Worm (Caenorhabditis elegans): ENCODE data around the gene kbp-1.

kbp-1 gene

DNA sequence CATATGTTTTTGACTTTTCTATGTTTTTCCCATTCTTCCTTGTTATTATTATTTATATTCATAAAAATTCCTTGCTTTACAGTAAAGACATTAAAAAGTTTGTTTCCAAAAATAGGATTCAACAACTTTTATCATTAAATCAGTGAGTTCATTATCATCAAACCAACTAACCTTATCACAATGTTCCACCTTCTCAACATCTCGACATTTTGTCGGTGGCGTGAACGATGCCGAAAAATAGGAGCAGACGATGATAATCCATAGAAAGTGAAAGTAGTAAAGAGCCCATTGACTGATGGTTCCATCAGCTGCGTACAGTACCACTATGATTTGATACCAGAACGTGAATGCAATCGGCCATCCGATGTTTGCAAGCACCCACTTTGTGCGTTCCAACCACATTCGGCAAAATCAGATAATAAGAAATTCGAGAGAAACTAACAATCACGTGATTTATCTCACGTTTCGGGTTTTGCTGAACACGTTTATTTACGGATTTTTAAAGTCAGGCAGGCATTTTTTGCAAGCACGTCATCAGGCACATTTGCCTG lies 20.7 kb upstream of the kbp-1 start, which contains the start of gene dhhc-5:
Gene dhhc-5 (minus strand): TSS at position 406 of the 551 bp plus-strand sequence.
- TF ChIP-seq cnd-1 (tag; optimal IDR thresholded peaks at IDR 0.05): no peak
- no peak for TF ChIP-seq ceh-39 (tag; optimal IDR thresholded peaks at IDR 0.05)
- no peak for TF ChIP-seq bed-3 (GFP tag; optimal IDR thresholded peaks at IDR 0.05)
- TF ChIP-seq snpc-4 (tag; optimal IDR thresholded peaks at IDR 0.05): no peak
- no peak for TF ChIP-seq mls-2 (tag; optimal IDR thresholded peaks at IDR 0.05)

DNA sequence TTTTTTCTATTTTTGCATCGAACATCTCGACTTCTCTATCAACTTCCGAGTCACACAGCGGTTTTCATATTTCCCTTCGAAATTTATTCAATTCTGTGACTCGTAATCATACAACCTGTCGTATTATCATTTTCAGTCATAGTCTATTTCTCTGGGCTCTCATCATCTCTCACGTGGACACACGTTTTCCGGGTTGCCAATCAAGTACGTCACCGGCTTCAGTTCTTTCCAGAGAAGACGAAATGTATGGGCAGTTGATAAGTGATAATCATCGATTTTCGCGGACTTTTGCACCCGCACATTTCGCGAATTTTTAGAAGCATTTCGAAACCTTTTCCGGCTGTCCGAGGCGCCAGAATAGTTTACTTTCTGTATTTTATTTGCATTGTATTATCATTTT lies 19.2 kb upstream of the kbp-1 start, which contains the start of gene srv-1:
Gene srv-1 (plus strand): TSS at position 131 of the 400 bp plus-strand sequence.
- TF ChIP-seq mep-1 (tag; optimal IDR thresholded peaks at IDR 0.05) (no peak), snpc-4 (tag; optimal IDR thresholded peaks at IDR 0.05) (no peak), unc-120 (tag; optimal IDR thresholded peaks at IDR 0.05; ENCODE audit: poor library complexity, severe bottlenecking) (no peak), elt-3 (tag; optimal IDR thresholded peaks at IDR 0.05) (no peak), flh-1 (GFP tag; optimal IDR thresholded peaks at IDR 0.05) (no peak), zip-8 (tag; optimal IDR thresholded peaks at IDR 0.05) (no peak), nhr-12 (tag; optimal IDR thresholded peaks at IDR 0.05) (no peak), bed-3 (GFP tag; optimal IDR thresholded peaks at IDR 0.05) (no peak), nhr-76 (tag; optimal IDR thresholded peaks at IDR 0.05) (no peak), hlh-1 (tag; optimal IDR thresholded peaks at IDR 0.05) (no peak), cnd-1 (tag; optimal IDR thresholded peaks at IDR 0.05) (no peak), blmp-1 (tag; optimal IDR thresholded peaks at IDR 0.05) (no peak), pha-4 (tag; optimal IDR thresholded peaks at IDR 0.05) (no peak), ceh-43 (GFP tag; optimal IDR thresholded peaks at IDR 0.05) (no peak), drap-1 (GFP tag; optimal IDR thresholded peaks at IDR 0.05) (no peak), ceh-83 (GFP tag; optimal IDR thresholded peaks at IDR 0.05) (no peak), nhr-2 (tag; optimal IDR thresholded peaks at IDR 0.05) (no peak)

DNA sequence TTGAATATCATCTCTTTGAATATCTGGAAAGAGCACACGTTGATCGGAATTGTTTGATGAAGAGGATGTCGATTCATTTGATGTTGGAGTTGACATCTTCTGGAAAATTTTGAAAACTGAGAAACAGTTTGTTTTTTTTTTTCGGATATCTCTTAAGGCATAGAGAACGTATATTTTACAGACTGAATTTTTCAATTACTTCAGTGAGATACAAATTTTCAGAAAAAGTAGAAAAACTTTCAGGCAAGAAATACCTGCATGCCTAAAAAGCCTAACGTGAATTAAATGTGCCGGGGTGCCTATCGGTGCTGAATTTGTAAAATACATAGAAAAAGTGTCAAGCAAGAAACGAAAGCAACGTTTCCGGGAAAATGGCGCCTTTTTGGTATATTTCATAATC lies 12.7 kb upstream of the kbp-1 start, which contains the start of gene zak-1:
Gene zak-1 (minus strand): TSS at position 101 of the 400 bp plus-strand sequence.
- no peak for TF ChIP-seq cnd-1 (tag; optimal IDR thresholded peaks at IDR 0.05)
- TF ChIP-seq nhr-76 (tag; optimal IDR thresholded peaks at IDR 0.05): no peak
- no peak for TF ChIP-seq drap-1 (GFP tag; optimal IDR thresholded peaks at IDR 0.05)
- TF ChIP-seq bed-3 (GFP tag; optimal IDR thresholded peaks at IDR 0.05): no peak
- TF ChIP-seq ceh-83 (GFP tag; optimal IDR thresholded peaks at IDR 0.05): no peak
- TF ChIP-seq sem-2 (GFP tag; optimal IDR thresholded peaks at IDR 0.05): no peak
- no peak for TF ChIP-seq unc-39 (tag; optimal IDR thresholded peaks at IDR 0.05)
- TF ChIP-seq mab-5 (tag; optimal IDR thresholded peaks at IDR 0.05): no peak
- no peak for TF ChIP-seq ham-2 (GFP tag; optimal IDR thresholded peaks at IDR 0.05)
- no peak for TF ChIP-seq unc-120 (tag; optimal IDR thresholded peaks at IDR 0.05; ENCODE audit: poor library complexity, severe bottlenecking)
- TF ChIP-seq blmp-1 (tag; optimal IDR thresholded peaks at IDR 0.05): no peak
- no peak for TF ChIP-seq lin-13 (tag; optimal IDR thresholded peaks at IDR 0.05)
- no peak for TF ChIP-seq mep-1 (tag; optimal IDR thresholded peaks at IDR 0.05)

DNA sequence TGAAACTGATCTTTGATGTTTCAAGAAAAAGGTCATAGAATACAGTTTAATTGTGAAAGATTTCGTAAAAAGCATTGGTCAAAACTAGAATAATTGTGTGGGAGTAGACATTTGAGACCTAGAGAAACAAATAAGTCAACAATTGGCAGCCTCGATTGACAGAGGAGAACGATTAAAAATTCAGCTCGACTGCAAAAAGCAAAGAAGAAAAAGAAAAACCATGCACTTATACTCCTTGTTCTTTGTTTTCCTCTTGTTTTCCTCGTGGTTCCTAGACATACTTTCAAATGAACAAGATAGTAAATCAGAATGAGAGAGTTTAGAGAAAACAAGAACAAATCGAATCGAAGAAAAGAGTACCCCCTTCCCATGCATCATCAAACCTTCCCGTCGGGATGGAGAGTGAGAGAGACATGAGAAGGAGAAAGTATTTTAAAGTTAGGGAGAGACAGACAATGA lies 12.0 kb upstream of the kbp-1 start:
- TF ChIP-seq lin-13 (tag; optimal IDR thresholded peaks at IDR 0.05) (no peak), flh-1 (GFP tag; optimal IDR thresholded peaks at IDR 0.05) (no peak), ceh-83 (GFP tag; optimal IDR thresholded peaks at IDR 0.05) (no peak), nhr-76 (tag; optimal IDR thresholded peaks at IDR 0.05) (no peak), elt-3 (tag; optimal IDR thresholded peaks at IDR 0.05) (no peak), mls-2 (tag; optimal IDR thresholded peaks at IDR 0.05) (no peak), lsy-2 (tag; optimal IDR thresholded peaks at IDR 0.05) (no peak), unc-62 (GFP tag; optimal IDR thresholded peaks at IDR 0.05) (no peak), hlh-1 (tag; optimal IDR thresholded peaks at IDR 0.05) (no peak), blmp-1 (tag; optimal IDR thresholded peaks at IDR 0.05) (no peak), bed-3 (GFP tag; optimal IDR thresholded peaks at IDR 0.05) (no peak), ces-1 (GFP tag; optimal IDR thresholded peaks at IDR 0.05) (no peak), cnd-1 (tag; optimal IDR thresholded peaks at IDR 0.05) (no peak), unc-39 (tag; optimal IDR thresholded peaks at IDR 0.05) (no peak), unc-120 (tag; optimal IDR thresholded peaks at IDR 0.05; ENCODE audit: poor library complexity, severe bottlenecking) (no peak), ztf-11 (tag; optimal IDR thresholded peaks at IDR 0.05) (no peak), pha-4 (tag; optimal IDR thresholded peaks at IDR 0.05) (no peak), nhr-28 (tag; optimal IDR thresholded peaks at IDR 0.05) (no peak)

DNA sequence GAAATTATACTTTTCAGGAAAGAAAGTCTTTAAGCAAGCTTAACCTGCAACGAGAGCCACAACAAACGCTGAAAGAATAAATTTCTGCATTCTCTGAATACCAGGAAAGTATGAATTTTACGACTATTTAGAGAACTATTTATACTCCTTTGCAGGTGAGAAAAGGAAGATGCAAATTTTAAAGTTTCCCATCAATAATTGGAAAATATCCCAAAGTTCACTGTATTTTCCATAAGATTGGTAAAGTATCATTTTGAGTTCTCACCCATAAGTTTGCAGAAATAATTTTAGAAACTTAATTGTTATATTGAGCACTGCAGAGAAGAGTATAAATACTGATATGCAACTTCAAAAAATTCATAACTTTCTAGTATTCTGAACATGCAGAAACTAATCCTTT lies 10.0 kb upstream of the kbp-1 start, which contains the start of gene clec-158:
Gene clec-158 (minus strand): TSS at position 101 of the 400 bp plus-strand sequence.
- TF ChIP-seq unc-120 (tag; optimal IDR thresholded peaks at IDR 0.05; ENCODE audit: poor library complexity, severe bottlenecking) (no peak), nhr-76 (tag; optimal IDR thresholded peaks at IDR 0.05) (no peak), pha-4 (tag; optimal IDR thresholded peaks at IDR 0.05) (no peak), mep-1 (tag; optimal IDR thresholded peaks at IDR 0.05) (no peak), lin-32 (GFP tag; optimal IDR thresholded peaks at IDR 0.05) (no peak), bed-3 (GFP tag; optimal IDR thresholded peaks at IDR 0.05) (no peak), nhr-12 (tag; optimal IDR thresholded peaks at IDR 0.05) (no peak), ceh-83 (GFP tag; optimal IDR thresholded peaks at IDR 0.05) (no peak), nhr-2 (tag; optimal IDR thresholded peaks at IDR 0.05) (no peak), elt-1 (tag; optimal IDR thresholded peaks at IDR 0.05; ENCODE audit: borderline replicate concordance, insufficient read depth) (no peak)

Data from whole organism, mixed stage, embryonic.